Fruit fly (Drosophila melanogaster) whole organism, embryonic: ENCODE data around the gene CG7120.

Experiments
- Bteb2 ChIP-seq: fragments of 200-800 bp; sonication (Bioruptor generic); optimal IDR thresholded peaks from 2 replicates; lab custom pipeline; 2016; ENCODE audit warnings: missing biosample characterization, missing genetic modification characterization
- CG12071 ChIP-seq: fragments of 200-800 bp; sonication (Bioruptor generic); optimal IDR thresholded peaks from 3 replicates; lab custom pipeline; 2018; ENCODE audit warnings: missing biosample characterization, mild to moderate bottlenecking, missing genetic modification characterization
- CG12104 ChIP-seq: fragments of 200-800 bp; sonication (Bioruptor generic); optimal IDR thresholded peaks from 3 replicates; lab custom pipeline; 2016; ENCODE audit warnings: missing biosample characterization, missing genetic modification characterization
- CG12299 ChIP-seq: fragments of 200-800 bp; sonication (Bioruptor generic); optimal IDR thresholded peaks from 2 replicates; lab custom pipeline; 2018; ENCODE audit warnings: missing biosample characterization, mild to moderate bottlenecking, missing genetic modification characterization
- CG12942 ChIP-seq: fragments of 200-800 bp; sonication (Bioruptor generic); optimal IDR thresholded peaks from 3 replicates; lab custom pipeline; 2016; ENCODE audit warnings: missing biosample characterization, missing genetic modification characterization
- CG14014 ChIP-seq: fragments of 200-800 bp; sonication (Bioruptor generic); IDR thresholded peaks from 2 replicates; pipeline ENCODE4 v1.3.6; 2022; ENCODE audit warnings: missing biosample characterization, missing genetic modification characterization
- CG15269 ChIP-seq: fragments of 200-800 bp; sonication (Bioruptor generic); optimal IDR thresholded peaks from 2 replicates; lab custom pipeline; 2018; ENCODE audit warnings: missing biosample characterization, mild to moderate bottlenecking, missing genetic modification characterization, moderate library complexity
- CG1529 ChIP-seq: fragments of 200-800 bp; sonication (Bioruptor generic); optimal IDR thresholded peaks from 3 replicates; lab custom pipeline; 2018; ENCODE audit warnings: missing biosample characterization, missing genetic modification characterization
- CG17568 ChIP-seq: fragments of 200-800 bp; sonication (Bioruptor generic); optimal IDR thresholded peaks from 2 replicates; lab custom pipeline; 2018; ENCODE audit warnings: missing biosample characterization, mild to moderate bottlenecking, missing genetic modification characterization, moderate library complexity
- CG2875 ChIP-seq: fragments of 200-800 bp; sonication (Bioruptor generic); optimal IDR thresholded peaks from 2 replicates; lab custom pipeline; 2017; ENCODE audit warnings: missing biosample characterization, mild to moderate bottlenecking, missing genetic modification characterization, missing genetic modification reagents
- CG30020 ChIP-seq: fragments of 200-800 bp; optimal IDR thresholded peaks from 2 replicates; lab custom pipeline; 2019; ENCODE audit warnings: missing biosample characterization, mild to moderate bottlenecking, missing genetic modification characterization, moderate library complexity
- CG3065 ChIP-seq: fragments of 200-800 bp; sonication (Bioruptor generic); optimal IDR thresholded peaks from 2 replicates; lab custom pipeline; 2016; ENCODE audit warnings: missing biosample characterization, missing genetic modification characterization
- CG31224 ChIP-seq: fragments of 200-800 bp; sonication (Bioruptor generic); IDR thresholded peaks from 2 replicates; pipeline ENCODE4 v1.3.6; 2022; ENCODE audit warnings: missing biosample characterization, missing genetic modification characterization
- CG31365 ChIP-seq: fragments of 200-800 bp; sonication (Bioruptor generic); optimal IDR thresholded peaks from 2 replicates; lab custom pipeline; 2018; ENCODE audit warnings: missing biosample characterization, mild to moderate bottlenecking, missing genetic modification characterization
- CG3281 ChIP-seq: fragments of 200-800 bp; sonication (Bioruptor generic); optimal IDR thresholded peaks from 3 replicates; lab custom pipeline; 2017; ENCODE audit warnings: missing biosample characterization, mild to moderate bottlenecking, missing genetic modification characterization
- CG4820 ChIP-seq: fragments of 200-800 bp; sonication (Bioruptor generic); optimal IDR thresholded peaks from 3 replicates; lab custom pipeline; 2016; ENCODE audit warnings: missing biosample characterization, missing genetic modification characterization
- CG6254 ChIP-seq: fragments of 200-800 bp; sonication (Bioruptor generic); optimal IDR thresholded peaks from 3 replicates; lab custom pipeline; 2017; ENCODE audit warnings: mild to moderate bottlenecking, missing biosample characterization, missing genetic modification reagents, missing genetic modification characterization
- CG6791 ChIP-seq: fragments of 200-800 bp; sonication (Bioruptor generic); IDR thresholded peaks from 3 replicates; pipeline ENCODE4 v1.3.6; 2022; ENCODE audit warnings: missing biosample characterization, missing genetic modification characterization; ENCODE audit not compliant: partially characterized antibody
- CG6854 ChIP-seq: fragments of 200-800 bp; sonication (Bioruptor generic); optimal IDR thresholded peaks from 3 replicates; lab custom pipeline; 2017; ENCODE audit warnings: missing biosample characterization, mild to moderate bottlenecking, missing genetic modification characterization
- Camta ChIP-seq: fragments of 200-800 bp; sonication (Bioruptor generic); optimal IDR thresholded peaks from 2 replicates; lab custom pipeline; 2016; ENCODE audit warnings: missing biosample characterization, missing genetic modification characterization
- Dek ChIP-seq: fragments of 200-800 bp; sonication (Bioruptor generic); optimal IDR thresholded peaks from 3 replicates; lab custom pipeline; 2019; ENCODE audit warnings: missing biosample characterization, mild to moderate bottlenecking, missing genetic modification characterization, moderate library complexity
- Dip3 ChIP-seq: fragments of 200-800 bp; sonication (Bioruptor generic); optimal IDR thresholded peaks from 3 replicates; lab custom pipeline; 2016; ENCODE audit warnings: missing biosample characterization, missing genetic modification characterization
- E2f2 ChIP-seq: fragments of 200-800 bp; sonication (Bioruptor generic); IDR thresholded peaks from 2 replicates; pipeline ENCODE4 v1.3.6; 2022; ENCODE audit warnings: missing biosample characterization, missing genetic modification characterization
- Fer1 ChIP-seq: fragments of 200-800 bp; sonication (Bioruptor generic); optimal IDR thresholded peaks from 2 replicates; lab custom pipeline; 2017; ENCODE audit warnings: missing biosample characterization, mild to moderate bottlenecking, missing genetic modification characterization
- HmgZ ChIP-seq: fragments of 200-800 bp; sonication (Bioruptor generic); optimal IDR thresholded peaks from 2 replicates; lab custom pipeline; 2018; ENCODE audit warnings: missing biosample characterization, mild to moderate bottlenecking, missing genetic modification characterization
- MBD-R2 ChIP-seq: fragments of 200-800 bp; sonication (Bioruptor generic); IDR thresholded peaks from 2 replicates; pipeline ENCODE4 v1.3.6; 2022; ENCODE audit warnings: missing biosample characterization, missing genetic modification characterization
- Myb ChIP-seq: fragments of 200-800 bp; sonication (Bioruptor generic); optimal IDR thresholded peaks from 2 replicates; lab custom pipeline; 2016; ENCODE audit warnings: missing biosample characterization, missing genetic modification characterization
- Nf-YC ChIP-seq: fragments of 200-800 bp; optimal IDR thresholded peaks from 3 replicates; lab custom pipeline; 2019; ENCODE audit warnings: missing biosample characterization, mild to moderate bottlenecking, missing genetic modification characterization, moderate library complexity
- Vsx1 ChIP-seq: fragments of 200-800 bp; sonication (Bioruptor generic); optimal IDR thresholded peaks from 2 replicates; lab custom pipeline; 2017; ENCODE audit warnings: missing biosample characterization, mild to moderate bottlenecking, missing genetic modification characterization, missing genetic modification reagents
- ara ChIP-seq: fragments of 200-800 bp; sonication (Bioruptor generic); IDR thresholded peaks from 2 replicates; pipeline ENCODE4 v1.3.6; 2022; ENCODE audit warnings: missing biosample characterization, missing genetic modification characterization
- bab2 ChIP-seq: fragments of 200-800 bp; sonication (Bioruptor generic); optimal IDR thresholded peaks from 2 replicates; lab custom pipeline; 2016; ENCODE audit warnings: missing biosample characterization, missing genetic modification characterization
- bowl ChIP-seq: fragments of 200-800 bp; sonication (Bioruptor generic); IDR thresholded peaks from 2 replicates; pipeline ENCODE4 v1.3.6; 2022; ENCODE audit warnings: missing biosample characterization, missing genetic modification characterization
- bsh ChIP-seq, 2 experiments: fragments of 200-800 bp; sonication (Bioruptor generic); optimal IDR thresholded peaks; 2 replicates each; lab custom pipeline; 2017 to 2018; ENCODE audit warnings: mild to moderate bottlenecking in 2 of 2, missing biosample characterization in 2 of 2, missing genetic modification characterization in 2 of 2, moderate library complexity in 1 of 2
- cad ChIP-seq: fragments of >200 bp; optimal IDR thresholded peaks from 2 replicates; lab custom pipeline; 2017; ENCODE audit warnings: missing biosample characterization, missing genetic modification characterization
- dati ChIP-seq: fragments of 200-800 bp; sonication (Bioruptor generic); IDR thresholded peaks from 2 replicates; pipeline ENCODE4 v1.3.6; 2022; ENCODE audit warnings: missing biosample characterization, missing genetic modification characterization
- ems ChIP-seq: fragments of 200-800 bp; sonication (Bioruptor generic); optimal IDR thresholded peaks from 3 replicates; lab custom pipeline; 2016; ENCODE audit warnings: missing biosample characterization, missing genetic modification characterization
- hkb ChIP-seq, 2 experiments: fragments of 200-800 bp in 1 of 2; fragments of >200 bp in 1 of 2; sonication (Bioruptor generic) in 1 of 2; IDR thresholded peaks in 1 of 2; optimal IDR thresholded peaks in 1 of 2; 2 replicates each; pipeline versions ENCODE4 v1.3.6 to Lab custom; 2017 to 2022; ENCODE audit warnings: missing biosample characterization in 1 of 2, missing genetic modification characterization in 1 of 2
- ind ChIP-seq: fragments of 200-800 bp; sonication (Bioruptor generic); optimal IDR thresholded peaks from 3 replicates; lab custom pipeline; 2016; ENCODE audit warnings: missing biosample characterization, missing genetic modification characterization
- nom ChIP-seq: fragments of 200-800 bp; sonication (Bioruptor generic); optimal IDR thresholded peaks from 2 replicates; lab custom pipeline; 2017; ENCODE audit warnings: missing biosample characterization, missing genetic modification characterization, mild to moderate bottlenecking, moderate library complexity, missing genetic modification reagents
- pan ChIP-seq, 4 experiments: fragments of >200 bp in 3 of 4; fragments of 200-800 bp in 1 of 4; sonication (Bioruptor generic) in 1 of 4; optimal IDR thresholded peaks in 3 of 4; IDR thresholded peaks in 1 of 4; 2 replicates each; pipeline versions ENCODE4 v1.3.6 to Lab custom; 2017 to 2022; ENCODE audit warnings: missing biosample characterization in 2 of 4, missing genetic modification characterization in 2 of 4, mixed read lengths in 1 of 4
- psq ChIP-seq: fragments of 200-800 bp; sonication (Bioruptor generic); optimal IDR thresholded peaks from 2 replicates; lab custom pipeline; 2017; ENCODE audit warnings: missing biosample characterization, missing genetic modification characterization
- ranshi ChIP-seq: fragments of 200-800 bp; sonication (Bioruptor generic); IDR thresholded peaks from 2 replicates; pipeline ENCODE4 v1.3.6; 2022; ENCODE audit warnings: missing biosample characterization, missing genetic modification characterization
- sens ChIP-seq: fragments of 200-800 bp; sonication (Bioruptor generic); peaks from one replicate; lab custom pipeline; 2016; ENCODE audit warnings: missing biosample characterization, missing genetic modification characterization
- sim ChIP-seq: fragments of 200-800 bp; sonication (Bioruptor generic); IDR thresholded peaks from 2 replicates; pipeline ENCODE4 v1.3.6; 2022; ENCODE audit warnings: missing biosample characterization, missing genetic modification characterization
- slbo ChIP-seq: fragments of 200-800 bp; sonication (Bioruptor generic); IDR thresholded peaks from 2 replicates; pipeline ENCODE4 v1.3.6; 2022; ENCODE audit warnings: missing biosample characterization, missing genetic modification characterization
- slp2 ChIP-seq: fragments of 200-800 bp; sonication (Bioruptor generic); optimal IDR thresholded peaks from 2 replicates; lab custom pipeline; 2016; ENCODE audit warnings: missing biosample characterization, missing genetic modification characterization
- tio ChIP-seq: fragments of 200-800 bp; sonication (Bioruptor generic); optimal IDR thresholded peaks from 2 replicates; lab custom pipeline; 2017; ENCODE audit warnings: missing biosample characterization, missing genetic modification characterization, inconsistent platforms
- wor ChIP-seq: fragments of 200-800 bp; sonication (Bioruptor generic); IDR thresholded peaks from 2 replicates; pipeline ENCODE4 v1.3.6; 2022; ENCODE audit warnings: missing biosample characterization, missing genetic modification characterization
- zen ChIP-seq: fragments of 200-800 bp; sonication (Bioruptor generic); optimal IDR thresholded peaks from 3 replicates; lab custom pipeline; 2018; ENCODE audit warnings: missing biosample characterization, mild to moderate bottlenecking, missing genetic modification characterization, moderate library complexity

CG7120 gene

DNA sequence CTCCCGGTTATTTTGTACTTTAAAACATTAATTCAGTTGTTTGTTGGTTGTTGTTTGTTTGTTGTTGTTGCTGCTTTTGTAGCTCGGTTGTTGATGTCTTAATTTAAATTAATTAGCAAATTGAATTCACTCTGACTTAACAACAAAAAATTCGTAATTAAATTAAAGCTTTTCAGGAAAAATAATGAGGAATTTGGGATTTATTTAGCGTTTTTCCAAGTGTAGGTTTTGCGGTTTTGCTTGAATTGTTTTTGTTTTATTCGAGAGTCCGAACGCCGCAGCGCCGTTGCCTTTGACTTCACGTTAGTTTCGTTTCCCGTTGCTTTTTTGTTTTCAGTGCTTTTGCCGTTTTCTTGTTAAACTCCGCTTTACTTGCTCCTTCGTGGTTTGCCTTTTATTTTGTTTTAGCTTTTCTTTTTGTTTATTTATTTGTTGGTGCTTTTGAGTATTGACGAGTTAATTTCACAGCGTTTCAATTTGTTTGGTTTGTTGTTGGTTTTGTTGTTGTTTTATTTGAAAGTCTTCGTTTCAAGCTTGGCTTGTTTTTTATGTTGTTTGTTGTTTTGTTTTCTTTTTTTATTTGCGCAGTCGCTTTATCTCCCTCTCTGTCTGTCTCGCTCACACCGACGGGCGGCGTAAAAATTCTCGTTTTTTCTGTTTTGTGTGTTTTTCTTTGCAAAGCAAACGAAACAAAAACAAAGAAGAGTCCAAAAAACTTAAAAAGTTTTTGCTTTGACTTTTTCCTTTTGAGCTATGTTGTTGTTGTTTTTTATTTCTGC, 45.2 kb downstream of the CG7120 start (continued):
- peak; percentile 37 for TF ChIP-seq tio (GFP tag; lab: Kevin White, UChicago)
- TF ChIP-seq CG3065 (GFP tag; lab: Kevin White, UChicago): no peak
- TF ChIP-seq Camta (GFP tag; lab: Kevin White, UChicago): peak; percentile 19
- no peak for TF ChIP-seq CG1529
- TF ChIP-seq psq (GFP tag; lab: Kevin White, UChicago): peak; percentile 47
- no peak for TF ChIP-seq CG31365 (tag; lab: Kevin White, UChicago)
- no peak for TF ChIP-seq dati (GFP tag; lab: Robert Waterston, UW)
- TF ChIP-seq ara (GFP tag; lab: Robert Waterston, UW): peak; percentile 16; the same call in 1 of the 2 replicates
- TF ChIP-seq CG6791 (GFP tag; lab: Robert Waterston, UW): no peak
- TF ChIP-seq CG17568 (GFP tag; lab: Kevin White, UChicago): peak; percentile 32
- TF ChIP-seq Bteb2 (GFP tag; lab: Kevin White, UChicago): peak; percentile 31
- peak; percentile 19 for TF ChIP-seq CG12104 (GFP tag; lab: Kevin White, UChicago)
- TF ChIP-seq Vsx1 (GFP tag; lab: Kevin White, UChicago): peak; percentile 4
- no peak; the same call in 1 of the 2 replicates for TF ChIP-seq CG31224 (GFP tag; lab: Robert Waterston, UW)
- TF ChIP-seq E2f2: peak; percentile 7; the same call in 1 of the 2 replicates
- TF ChIP-seq Dip3 (GFP tag; lab: Kevin White, UChicago): peak; percentile 11
- TF ChIP-seq slbo (GFP tag; lab: Robert Waterston, UW): peak; percentile 55; the same call in 1 of the 2 replicates
- peak; percentile 60 for TF ChIP-seq CG15269 (tag; lab: Kevin White, UChicago)
- no peak for TF ChIP-seq CG3281
- no peak for TF ChIP-seq Dek (tag; lab: Kevin White, UChicago)
- peak; percentile 17 for TF ChIP-seq Fer1
- TF ChIP-seq CG14014 (GFP tag; lab: Robert Waterston, UW): peak; percentile 54; the same call in 1 of the 2 replicates
- TF ChIP-seq CG4820 (GFP tag; lab: Kevin White, UChicago): no peak
- peak; percentile 40 to 97 for TF ChIP-seq bsh (GFP tag; optimal IDR thresholded peaks at IDR 0.05; lab: Kevin White, UChicago)
- TF ChIP-seq CG6854: peak; percentile 13
- no peak for TF ChIP-seq cad (GFP tag; lab: Kevin White, UChicago)
- TF ChIP-seq ind: peak; percentile 54
- TF ChIP-seq ranshi (GFP tag; lab: Robert Waterston, UW): no peak
- no peak for TF ChIP-seq CG12299
- TF ChIP-seq MBD-R2: no peak
- no peak for TF ChIP-seq Nf-YC
- peak; percentile 86 for TF ChIP-seq sens
- TF ChIP-seq CG30020 (tag; lab: Kevin White, UChicago): no peak
- no peak for TF ChIP-seq CG2875 (GFP tag; lab: Kevin White, UChicago)
- TF ChIP-seq pan (optimal IDR thresholded peaks at IDR 0.05; lab: Kevin White, UChicago): no peak
- peak in 1 of 2 experiments; percentile 34 for TF ChIP-seq pan (GFP tag; optimal IDR thresholded peaks at IDR 0.05 in 1 of 2, IDR thresholded peaks at IDR 0.05 in 1 of 2)
- no peak for TF ChIP-seq zen
- TF ChIP-seq bowl (GFP tag; lab: Robert Waterston, UW): no peak
- TF ChIP-seq nom (GFP tag; lab: Kevin White, UChicago): peak; percentile 99
- TF ChIP-seq sim (GFP tag; lab: Robert Waterston, UW): no peak
- peak; percentile 27 for TF ChIP-seq ems (GFP tag; lab: Kevin White, UChicago)
- peak; percentile 13 for TF ChIP-seq CG12942 (GFP tag; lab: Kevin White, UChicago)
- TF ChIP-seq Myb (GFP tag; lab: Kevin White, UChicago): no peak
- TF ChIP-seq CG6254 (GFP tag; lab: Kevin White, UChicago): no peak
- TF ChIP-seq CG12071 (GFP tag; lab: Kevin White, UChicago): no peak
- TF ChIP-seq hkb (optimal IDR thresholded peaks at IDR 0.05; lab: Kevin White, UChicago): no peak
- TF ChIP-seq hkb (GFP tag; IDR thresholded peaks at IDR 0.05; lab: Robert Waterston, UW): peak; percentile 46
- TF ChIP-seq HmgZ: peak; percentile 7
- no peak for TF ChIP-seq wor (GFP tag; lab: Robert Waterston, UW)
- TF ChIP-seq bab2 (GFP tag; lab: Kevin White, UChicago): peak; percentile 10
- TF ChIP-seq slp2 (GFP tag; lab: Kevin White, UChicago): no peak
